Worm (Caenorhabditis elegans) whole organism, late embryonic: Measurements from ENCODE around the gene F20E11.7.

Experiments used
- F13H6.1 ChIP-seq: sonication (generic microtip); optimal IDR thresholded peaks from 2 replicates; lab custom pipeline; 2016; ENCODE audit warnings: missing genetic modification characterization, missing compliant biosample characterization
- ceh-2 ChIP-seq: sonication (generic microtip); optimal IDR thresholded peaks from 2 replicates; lab custom pipeline; 2016; ENCODE audit warnings: missing genotype, missing genetic modification characterization, missing compliant biosample characterization
- ceh-9 ChIP-seq: sonication (generic microtip); optimal IDR thresholded peaks from 2 replicates; lab custom pipeline; 2016; ENCODE audit warnings: mild to moderate bottlenecking, missing genetic modification characterization, inconsistent platforms, missing compliant biosample characterization
- fkh-6 ChIP-seq: sonication (generic microtip); optimal IDR thresholded peaks from 2 replicates; lab custom pipeline; 2016; ENCODE audit warnings: missing genetic modification characterization, missing compliant biosample characterization
- hlh-15 ChIP-seq: sonication (generic microtip); optimal IDR thresholded peaks from 2 replicates; lab custom pipeline; 2016; ENCODE audit warnings: missing genetic modification characterization, missing compliant biosample characterization
- pag-3 ChIP-seq: sonication (generic microtip); optimal IDR thresholded peaks from 2 replicates; lab custom pipeline; 2016; ENCODE audit warnings: missing compliant biosample characterization, missing genetic modification characterization, borderline replicate concordance
- rnt-1 ChIP-seq: sonication (generic microtip); optimal IDR thresholded peaks from 2 replicates; lab custom pipeline; 2016; ENCODE audit warnings: missing genetic modification characterization, missing compliant biosample characterization
- tbx-2 ChIP-seq: sonication (generic microtip); optimal IDR thresholded peaks from 2 replicates; lab custom pipeline; 2016; ENCODE audit warnings: missing genetic modification characterization, missing compliant biosample characterization
- ztf-16 ChIP-seq: sonication (generic microtip); optimal IDR thresholded peaks from 2 replicates; lab custom pipeline; 2017; ENCODE audit warnings: missing genetic modification characterization, missing compliant biosample characterization

- TF ChIP-seq ztf-16 (tag; lab: Kevin White, UChicago) (no peak), fkh-6 (no peak), F13H6.1 (tag; lab: Kevin White, UChicago) (no peak), pag-3 (tag; lab: Kevin White, UChicago) (no peak), tbx-2 (tag; lab: Kevin White, UChicago) (no peak), hlh-15 (tag; lab: Kevin White, UChicago) (no peak), rnt-1 (no peak), ceh-9 (tag; lab: Kevin White, UChicago) (no peak), ceh-2 (tag; lab: Kevin White, UChicago) (no peak)
Measured at ce11 chrV:17429262-17429661, 35.1 kb upstream of the F20E11.7 start.
